Worm (Caenorhabditis elegans) whole organism, mixed stage, embryonic: ENCODE results near the gene T24A6.16.
"Not testable (repeated sequence)": the region's sequence is repeated elsewhere in the genome, so short reads cannot be mapped to it uniquely, and the experiment has no call there.

Experiments used
- M03D4.4 ChIP-seq: sonication (generic microtip); optimal IDR thresholded peaks from 2 replicates; lab custom pipeline; 2017; ENCODE audit warnings: mild to moderate bottlenecking, missing genetic modification characterization, missing compliant biosample characterization
- bed-3 ChIP-seq: fragments of 200-800 bp; sonication (Bioruptor generic); optimal IDR thresholded peaks from 3 replicates; lab custom pipeline; 2018; ENCODE audit warnings: mild to moderate bottlenecking, missing genetic modification characterization, moderate library complexity, missing compliant biosample characterization
- blmp-1 ChIP-seq: fragments of 150-350 bp; optimal IDR thresholded peaks from 2 replicates; lab custom pipeline; 2014; ENCODE audit warnings: missing biosample characterization, missing genetic modification characterization
- ceh-39 ChIP-seq: fragments of 150-350 bp; optimal IDR thresholded peaks from 2 replicates; lab custom pipeline; 2014; ENCODE audit warnings: missing biosample characterization, missing genetic modification characterization
- ceh-43 ChIP-seq: fragments of 200-800 bp; sonication (Bioruptor generic); optimal IDR thresholded peaks from 2 replicates; lab custom pipeline; 2018; ENCODE audit warnings: mild to moderate bottlenecking, missing genetic modification characterization, moderate library complexity, missing compliant biosample characterization
- ceh-83 ChIP-seq: fragments of 200-800 bp; sonication (Bioruptor generic); optimal IDR thresholded peaks from 2 replicates; lab custom pipeline; 2018; ENCODE audit warnings: mild to moderate bottlenecking, missing genetic modification characterization, missing compliant biosample characterization
- ces-1 ChIP-seq: fragments of 150-350 bp; optimal IDR thresholded peaks from 2 replicates; lab custom pipeline; 2014; ENCODE audit warnings: missing biosample characterization, missing genetic modification reagents, missing genetic modification characterization
- cnd-1 ChIP-seq: fragments of 200-800 bp; sonication (Bioruptor generic); optimal IDR thresholded peaks from 2 replicates; lab custom pipeline; 2018; ENCODE audit warnings: mild to moderate bottlenecking, missing genetic modification characterization, missing compliant biosample characterization
- drap-1 ChIP-seq: fragments of 200-800 bp; sonication (Bioruptor generic); optimal IDR thresholded peaks from 3 replicates; lab custom pipeline; 2018; ENCODE audit warnings: mild to moderate bottlenecking, missing genetic modification characterization, missing compliant biosample characterization
- elt-1 ChIP-seq: sonication (generic microtip); optimal IDR thresholded peaks from 2 replicates; lab custom pipeline; 2017; ENCODE audit warnings: missing genetic modification characterization, mild to moderate bottlenecking, missing compliant biosample characterization, antibody characterized with exemption, moderate library complexity, borderline replicate concordance; ENCODE audit not compliant: insufficient read depth
- elt-3 ChIP-seq: fragments of 150-350 bp; optimal IDR thresholded peaks from 2 replicates; lab custom pipeline; 2014; ENCODE audit warnings: missing biosample characterization, missing genetic modification characterization
- flh-1 ChIP-seq: fragments of 200-800 bp; sonication (Bioruptor generic); optimal IDR thresholded peaks from 2 replicates; lab custom pipeline; 2018; ENCODE audit warnings: mild to moderate bottlenecking, missing genetic modification characterization, moderate library complexity, missing compliant biosample characterization
- ham-2 ChIP-seq: fragments of 200-800 bp; sonication (Bioruptor generic); optimal IDR thresholded peaks from 2 replicates; lab custom pipeline; 2018; ENCODE audit warnings: mild to moderate bottlenecking, missing genetic modification characterization, missing compliant biosample characterization
- hlh-1 ChIP-seq: fragments of 150-350 bp; optimal IDR thresholded peaks from 2 replicates; lab custom pipeline; 2014; ENCODE audit warnings: missing biosample characterization, missing genetic modification reagents, missing genetic modification characterization
- lin-13 ChIP-seq: fragments of 150-350 bp; optimal IDR thresholded peaks from 2 replicates; lab custom pipeline; 2014; ENCODE audit warnings: missing biosample characterization, missing genetic modification characterization
- lin-32 ChIP-seq: fragments of 200-800 bp; sonication (Bioruptor generic); optimal IDR thresholded peaks from 2 replicates; lab custom pipeline; 2018; ENCODE audit warnings: mild to moderate bottlenecking, missing genetic modification characterization, missing compliant biosample characterization
- lsy-2 ChIP-seq: fragments of 150-350 bp; optimal IDR thresholded peaks from 2 replicates; lab custom pipeline; 2014; ENCODE audit warnings: missing biosample characterization, missing genetic modification characterization
- mab-5 ChIP-seq: fragments of 150-350 bp; optimal IDR thresholded peaks from 2 replicates; lab custom pipeline; 2014; ENCODE audit warnings: missing biosample characterization, missing genetic modification characterization
- mep-1 ChIP-seq: fragments of 150-350 bp; optimal IDR thresholded peaks from 2 replicates; lab custom pipeline; 2017; ENCODE audit warnings: missing biosample characterization, missing genetic modification reagents, missing genetic modification characterization, inconsistent platforms
- mls-2 ChIP-seq: sonication (generic microtip); optimal IDR thresholded peaks from 2 replicates; lab custom pipeline; 2016; ENCODE audit warnings: mild to moderate bottlenecking, missing genetic modification characterization, moderate library complexity, missing compliant biosample characterization
- nhr-12 ChIP-seq: fragments of 150-350 bp; optimal IDR thresholded peaks from 2 replicates; lab custom pipeline; 2014; ENCODE audit warnings: missing biosample characterization, missing genetic modification characterization
- nhr-2 ChIP-seq: fragments of 150-350 bp; optimal IDR thresholded peaks from 2 replicates; lab custom pipeline; 2014; ENCODE audit warnings: missing biosample characterization, missing genetic modification characterization
- nhr-237 ChIP-seq: fragments of 150-350 bp; optimal IDR thresholded peaks from 2 replicates; lab custom pipeline; 2014; ENCODE audit warnings: missing biosample characterization, missing genetic modification characterization
- nhr-28 ChIP-seq: fragments of 150-350 bp; optimal IDR thresholded peaks from 2 replicates; lab custom pipeline; 2014; ENCODE audit warnings: missing biosample characterization, missing genetic modification characterization
- nhr-76 ChIP-seq: sonication (generic microtip); optimal IDR thresholded peaks from 2 replicates; lab custom pipeline; 2017; ENCODE audit warnings: missing biosample characterization, missing genetic modification characterization
- pha-4 ChIP-seq: fragments of 150-350 bp; optimal IDR thresholded peaks from 2 replicates; lab custom pipeline; 2018; ENCODE audit warnings: missing biosample characterization, missing genetic modification reagents, missing genetic modification characterization
- sem-2 ChIP-seq: fragments of 200-800 bp; sonication (Bioruptor generic); optimal IDR thresholded peaks from 2 replicates; lab custom pipeline; 2018; ENCODE audit warnings: mild to moderate bottlenecking, missing genetic modification characterization, missing compliant biosample characterization
- snpc-4 ChIP-seq: fragments of 150-350 bp; optimal IDR thresholded peaks from 2 replicates; lab custom pipeline; 2014; ENCODE audit warnings: missing biosample characterization, missing genetic modification characterization
- sptf-1 ChIP-seq: sonication (generic microtip); optimal IDR thresholded peaks from 2 replicates; lab custom pipeline; 2017; ENCODE audit warnings: mild to moderate bottlenecking, missing genetic modification characterization, moderate library complexity, missing compliant biosample characterization
- tbx-8 ChIP-seq: fragments of 200-800 bp; sonication (Bioruptor generic); optimal IDR thresholded peaks from 2 replicates; lab custom pipeline; 2018; ENCODE audit warnings: mild to moderate bottlenecking, missing genetic modification characterization, moderate library complexity, missing compliant biosample characterization
- unc-120 ChIP-seq: sonication (generic microtip); optimal IDR thresholded peaks from 2 replicates; lab custom pipeline; 2017; ENCODE audit warnings: missing genetic modification characterization, missing compliant biosample characterization; ENCODE audit not compliant: poor library complexity, severe bottlenecking
- unc-39 ChIP-seq: fragments of 150-350 bp; optimal IDR thresholded peaks from 2 replicates; lab custom pipeline; 2014; ENCODE audit warnings: missing biosample characterization, missing genetic modification characterization
- unc-62 ChIP-seq: fragments of 150-350 bp; optimal IDR thresholded peaks from 2 replicates; lab custom pipeline; 2014; ENCODE audit warnings: missing biosample characterization, missing genetic modification reagents, missing genetic modification characterization
- zip-8 ChIP-seq: fragments of 150-350 bp; optimal IDR thresholded peaks from 2 replicates; lab custom pipeline; 2014; ENCODE audit warnings: missing biosample characterization, missing genetic modification characterization
- ztf-11 ChIP-seq: fragments of 150-350 bp; optimal IDR thresholded peaks from 2 replicates; lab custom pipeline; 2014; ENCODE audit warnings: missing biosample characterization, missing genetic modification characterization

The T24A6.16 gene

DNA sequence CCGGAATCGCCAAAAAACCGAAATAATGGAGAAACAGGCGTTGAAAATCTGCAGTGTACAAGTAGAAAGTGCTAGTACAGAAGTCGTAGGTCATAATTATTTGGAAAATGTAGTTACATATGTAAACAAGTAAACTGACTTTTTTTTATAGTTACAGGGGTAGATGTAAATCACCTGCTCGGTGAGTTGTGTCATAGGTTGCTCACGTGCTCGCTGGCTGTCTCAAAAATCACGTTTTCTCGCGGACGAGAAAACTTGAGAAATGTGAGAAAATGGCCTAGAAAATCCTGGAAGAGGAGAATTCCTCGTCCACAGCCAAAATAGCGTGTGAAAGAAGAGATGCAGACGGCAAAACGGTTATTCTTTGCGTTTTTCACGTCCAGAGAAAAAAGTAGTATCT lies 34.3 kb upstream of the T24A6.16 start, which contains the start of gene srh-212:
Gene srh-212 (minus strand): TSS at position 101 of the 400 bp plus-strand sequence.
- TF ChIP-seq ceh-83 (GFP tag; lab: Kevin White, UChicago); blmp-1 (tag; lab: Kevin White, UChicago); zip-8 (tag; lab: Kevin White, UChicago): not testable (repeated sequence)

DNA sequence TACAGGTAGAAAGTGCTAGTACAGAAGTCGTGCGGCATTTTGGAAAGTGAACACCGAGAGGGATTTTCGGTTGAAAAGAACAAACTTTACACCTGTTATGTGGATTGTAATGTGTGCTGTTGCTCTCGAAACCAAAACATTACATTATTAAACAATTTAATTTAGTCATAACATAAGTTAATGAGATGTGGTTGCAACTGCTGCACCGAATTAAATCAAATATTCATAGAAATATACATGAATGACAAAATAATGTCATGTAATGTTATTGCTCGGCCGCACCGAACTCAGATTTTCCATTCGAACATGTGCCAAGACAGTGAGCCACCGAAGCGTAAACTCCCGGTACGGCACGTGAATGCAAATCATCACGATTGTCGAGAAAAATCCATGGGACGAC lies 32.2 kb upstream of the T24A6.16 start, which contains the start of gene srh-213:
Gene srh-213 (minus strand): TSS at position 101 of the 400 bp plus-strand sequence.
- TF ChIP-seq mls-2 (tag; lab: Kevin White, UChicago) (no peak), mep-1 (no peak), ces-1 (GFP tag; lab: Kevin White, UChicago) (no peak), ceh-83 (GFP tag; lab: Kevin White, UChicago) (no peak), sem-2 (GFP tag; lab: Kevin White, UChicago) (no peak), lin-32 (GFP tag; lab: Kevin White, UChicago) (no peak), elt-3 (tag; lab: Kevin White, UChicago) (no peak)
- TF ChIP-seq, all 35 proteins: peak for 0

DNA sequence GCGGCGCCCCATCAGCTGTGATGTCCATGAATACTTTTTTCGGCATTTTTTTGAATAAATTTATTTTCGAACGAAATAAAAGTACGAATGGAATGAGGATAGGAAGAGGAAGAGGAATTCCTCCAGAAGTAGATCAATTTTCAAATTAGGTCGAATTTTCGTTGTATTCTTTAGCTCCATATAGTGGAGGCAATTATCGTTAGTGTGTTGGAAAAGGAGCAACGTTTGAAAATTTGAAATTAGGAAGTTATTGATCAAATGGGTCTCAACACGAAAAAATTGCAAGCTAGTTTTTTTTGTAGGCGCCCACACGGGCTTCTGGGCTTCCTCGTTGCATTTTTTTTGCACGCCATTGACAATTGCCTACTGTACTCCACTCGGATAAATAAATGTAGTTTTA lies 29.4 kb upstream of the T24A6.16 start, which contains the start of gene T22F3.12:
Gene T22F3.12 (minus strand): TSS at position 101 of the 400 bp plus-strand sequence.
- TF ChIP-seq nhr-12 (no peak), lsy-2 (tag; lab: Kevin White, UChicago) (no peak), hlh-1 (tag; lab: Kevin White, UChicago) (no peak), drap-1 (GFP tag; lab: Kevin White, UChicago) (no peak), ham-2 (GFP tag; lab: Kevin White, UChicago) (no peak), lin-13 (tag; lab: Kevin White, UChicago) (no peak), sptf-1 (tag; lab: Kevin White, UChicago) (no peak), elt-1 (no peak), ceh-43 (no peak), mab-5 (no peak), bed-3 (GFP tag; lab: Kevin White, UChicago) (no peak), ces-1 (GFP tag; lab: Kevin White, UChicago) (no peak), zip-8 (tag; lab: Kevin White, UChicago) (no peak)

DNA sequence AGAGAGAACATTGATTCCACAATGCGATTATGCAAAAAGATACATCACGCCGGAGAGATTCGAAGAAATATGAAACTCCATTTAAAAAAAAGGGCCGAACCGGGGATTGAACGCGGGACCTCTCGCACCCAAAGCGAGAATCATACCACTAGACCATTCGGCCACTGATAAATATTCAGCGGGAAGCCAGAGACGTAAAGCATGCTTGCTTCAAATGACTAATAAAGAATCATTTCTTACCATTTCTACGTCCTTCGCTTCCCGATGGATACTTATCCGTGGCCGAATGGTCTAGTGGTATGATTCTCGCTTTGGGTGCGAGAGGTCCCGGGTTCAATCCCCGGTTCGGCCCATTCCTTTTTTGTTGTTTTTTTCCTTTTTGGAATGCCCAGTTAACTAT lies 25.5 kb upstream of the T24A6.16 start:
- TF ChIP-seq ztf-11 (tag; lab: Kevin White, UChicago) (no peak), elt-1 (no peak), unc-62 (GFP tag; lab: Kevin White, UChicago) (no peak), lin-32 (GFP tag; lab: Kevin White, UChicago) (no peak), nhr-2 (tag; lab: Kevin White, UChicago) (no peak), nhr-12 (no peak), mep-1 (no peak), snpc-4 (tag; lab: Kevin White, UChicago) (no peak), ces-1 (GFP tag; lab: Kevin White, UChicago) (no peak), nhr-28 (no peak), pha-4 (no peak), drap-1 (GFP tag; lab: Kevin White, UChicago) (no peak), flh-1 (GFP tag; lab: Kevin White, UChicago) (no peak), ceh-43 (no peak)

DNA sequence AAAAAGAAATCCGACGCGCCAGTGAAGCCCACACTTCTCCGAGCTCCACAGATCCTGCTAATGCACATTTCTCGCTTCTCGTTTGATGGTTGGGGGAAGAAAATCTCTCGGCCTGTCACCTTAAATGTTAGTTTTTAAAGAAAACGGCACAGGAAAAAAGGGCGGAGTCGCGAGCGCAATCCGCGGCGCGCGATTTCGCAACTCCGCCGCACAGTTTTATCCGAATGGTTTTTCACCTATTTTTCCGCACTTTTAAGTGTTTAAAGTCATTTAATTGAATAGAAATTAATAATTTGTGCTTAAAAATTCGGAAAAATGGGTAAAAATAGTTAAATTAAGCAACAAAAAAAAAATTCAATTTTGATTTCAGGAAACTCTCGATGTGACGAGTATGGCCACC lies 24.9 kb upstream of the T24A6.16 start:
- TF ChIP-seq nhr-237 (tag; lab: Kevin White, UChicago) (no peak), tbx-8 (peak; percentile 1), mls-2 (tag; lab: Kevin White, UChicago) (peak; percentile 74), lin-32 (GFP tag; lab: Kevin White, UChicago) (no peak), lin-13 (tag; lab: Kevin White, UChicago) (no peak), ceh-39 (tag; lab: Kevin White, UChicago) (no peak), hlh-1 (tag; lab: Kevin White, UChicago) (peak; percentile 27), ham-2 (GFP tag; lab: Kevin White, UChicago) (no peak), unc-39 (tag; lab: Kevin White, UChicago) (no peak), mab-5 (no peak), lsy-2 (tag; lab: Kevin White, UChicago) (no peak), ceh-43 (peak; percentile 82), nhr-28 (no peak), ztf-11 (tag; lab: Kevin White, UChicago) (no peak), nhr-12 (no peak), ceh-83 (GFP tag; lab: Kevin White, UChicago) (peak; percentile 69), pha-4 (no peak), M03D4.4 (tag; lab: Kevin White, UChicago) (peak; percentile 80), snpc-4 (tag; lab: Kevin White, UChicago) (no peak), unc-62 (GFP tag; lab: Kevin White, UChicago) (no peak), nhr-2 (tag; lab: Kevin White, UChicago) (no peak), unc-120 (peak; percentile 28), bed-3 (GFP tag; lab: Kevin White, UChicago) (peak; percentile 40), nhr-76 (tag; lab: Kevin White, UChicago) (no peak), cnd-1 (peak; percentile 31), ces-1 (GFP tag; lab: Kevin White, UChicago) (no peak), sptf-1 (tag; lab: Kevin White, UChicago) (peak; percentile 86), sem-2 (GFP tag; lab: Kevin White, UChicago) (peak; percentile 28), drap-1 (GFP tag; lab: Kevin White, UChicago) (peak; percentile 42), flh-1 (GFP tag; lab: Kevin White, UChicago) (peak; percentile 33), elt-1 (no peak), mep-1 (no peak)
